Worm (Caenorhabditis elegans) whole organism, L4/young adult: ENCODE data around the gene B0035.13.

Experiments
- W03F9.2 ChIP-seq: fragments of 150-350 bp; optimal IDR thresholded peaks from 2 replicates; lab custom pipeline; 2014; ENCODE audit warnings: missing biosample characterization, missing genetic modification characterization
- dao-5 ChIP-seq: sonication (generic microtip); optimal IDR thresholded peaks from 2 replicates; lab custom pipeline; 2016; ENCODE audit warnings: missing genotype, missing genetic modification characterization, moderate library complexity, missing compliant biosample characterization
- him-1 ChIP-seq: sonication (generic microtip); optimal IDR thresholded peaks from 2 replicates; lab custom pipeline; 2016; ENCODE audit warnings: missing genotype, missing genetic modification reagents, missing genetic modification characterization, missing compliant biosample characterization

- TF ChIP-seq W03F9.2 (no peak), him-1 (no peak), dao-5 (no peak)
Measured at ce11 chrIV:11276026-11276425, 30.5 kb downstream of the B0035.13 start.
